Fruit fly (Drosophila melanogaster): ENCODE results near the gene Mst27D.
A peak's percentile ranks its signal among the peaks of the same experiment; 100 is the strongest.

The Mst27D gene

dm6 chr2L:7073011-7073410 lies 12.4 kb upstream of the Mst27D start:
- TF ChIP-seq sqz (GFP tag; optimal IDR thresholded peaks at IDR 0.05) (no peak), Ets65A (GFP tag) (peak; percentile 90), Fer3 (tag; optimal IDR thresholded peaks at IDR 0.05) (no peak), CG3847 (GFP tag; IDR thresholded peaks at IDR 0.05) (no peak), CG13894 (tag; optimal IDR thresholded peaks at IDR 0.05) (no peak), Kr (GFP tag; optimal IDR thresholded peaks at IDR 0.05) (no peak), Ssrp (tag; optimal IDR thresholded peaks at IDR 0.05) (no peak), odd (GFP tag; optimal IDR thresholded peaks at IDR 0.05) (no peak), Sry-δ (GFP tag; optimal IDR thresholded peaks at IDR 0.05) (no peak), ssp (GFP tag; IDR thresholded peaks at IDR 0.05) (no peak), nmo (GFP tag; optimal IDR thresholded peaks at IDR 0.05) (peak; percentile 1), Hr78 (GFP tag; optimal IDR thresholded peaks at IDR 0.05) (no peak), CG2129 (GFP tag; IDR thresholded peaks at IDR 0.05; ENCODE audit: partially characterized antibody) (no peak), CG17802 (tag; optimal IDR thresholded peaks at IDR 0.05) (no peak), CG33557 (GFP tag; optimal IDR thresholded peaks at IDR 0.05) (no peak), ftz-f1 (GFP tag; optimal IDR thresholded peaks at IDR 0.05) (no peak), CG1024 (GFP tag; IDR thresholded peaks at IDR 0.05) (0 out of 2 replicates have a peak, but pooled peaks have one; percentile 25), ewg (GFP tag; optimal IDR thresholded peaks at IDR 0.05) (no peak), CG17359 (tag; optimal IDR thresholded peaks at IDR 0.05) (peak; percentile 23), H2.0 (GFP tag; IDR thresholded peaks at IDR 0.05) (0 out of 2 replicates have a peak, but pooled peaks have one; percentile 16), B-H1 (GFP tag; IDR thresholded peaks at IDR 0.05) (no peak), gsb-n (tag; optimal IDR thresholded peaks at IDR 0.05) (no peak), MBD-R2 (GFP tag; IDR thresholded peaks at IDR 0.05) (no peak), wdn (GFP tag; IDR thresholded peaks at IDR 0.05) (no peak), CG11504 (tag; optimal IDR thresholded peaks at IDR 0.05) (peak; percentile 61), oc (tag; optimal IDR thresholded peaks at IDR 0.05) (no peak), Vsx1 (GFP tag; optimal IDR thresholded peaks at IDR 0.05) (no peak), Atf-2 (GFP tag; optimal IDR thresholded peaks at IDR 0.05) (no peak), CG30403 (GFP tag; optimal IDR thresholded peaks at IDR 0.05) (peak; percentile 27), CG18011 (GFP tag; optimal IDR thresholded peaks at IDR 0.05) (no peak), CG14860 (GFP tag; IDR thresholded peaks at IDR 0.05; ENCODE audit: partially characterized antibody) (no peak), knrl (GFP tag; IDR thresholded peaks at IDR 0.05; ENCODE audit: partially characterized antibody) (no peak), D (optimal IDR thresholded peaks at IDR 0.05) (no peak), D (GFP tag; optimal IDR thresholded peaks at IDR 0.05) (peak; percentile 8), CHES-1-like (GFP tag; optimal IDR thresholded peaks at IDR 0.05) (no peak), GATAe (GFP tag; conservative IDR thresholded peaks at IDR 0.05) (no peak), MESR4 (GFP tag; optimal IDR thresholded peaks at IDR 0.05) (no peak), dmrt99B (tag; optimal IDR thresholded peaks at IDR 0.05) (peak; percentile 33), CG12071 (GFP tag; optimal IDR thresholded peaks at IDR 0.05) (no peak), CG17361 (GFP tag; IDR thresholded peaks at IDR 0.05) (0 out of 3 replicates have a peak, but pooled peaks have one; percentile 16), CG14441 (GFP tag; IDR thresholded peaks at IDR 0.05) (no peak), CG9727 (GFP tag; optimal IDR thresholded peaks at IDR 0.05) (peak; percentile 13), pita (GFP tag; optimal IDR thresholded peaks at IDR 0.05) (no peak), btn (GFP tag; optimal IDR thresholded peaks at IDR 0.05) (no peak), Xrp1 (GFP tag; IDR thresholded peaks at IDR 0.05) (peak; percentile 71), HmgD (GFP tag; optimal IDR thresholded peaks at IDR 0.05) (no peak), HLH3B (GFP tag; IDR thresholded peaks at IDR 0.05) (no peak), CG8089 (GFP tag; optimal IDR thresholded peaks at IDR 0.05) (no peak), C15 (GFP tag; IDR thresholded peaks at IDR 0.05) (no peak), sna (GFP tag; IDR thresholded peaks at IDR 0.05; ENCODE audit: partially characterized antibody) (no peak), tup (GFP tag; optimal IDR thresholded peaks at IDR 0.05) (no peak)

Measured in whole organism, embryonic.